Worm (Caenorhabditis elegans): ENCODE measurements around the gene C55C3.6.

C55C3.6 gene

ce11 chrIV:5665353-5665918 is 17.5 kb upstream of the C55C3.6 start:
- peak; percentile 81 for TF ChIP-seq nhr-85 (tag)
- TF ChIP-seq dpl-1 (GFP tag; optimal IDR thresholded peaks at IDR 0.05): peak; percentile 1 to 46 (median 27)
- TF ChIP-seq zip-4 (GFP tag; optimal IDR thresholded peaks at IDR 0.05): peak; percentile 42
- TF ChIP-seq aly-2 (tag; optimal IDR thresholded peaks at IDR 0.05): peak; percentile 12
- no peak for TF ChIP-seq nhr-84 (tag; optimal IDR thresholded peaks at IDR 0.05)
- no peak for TF ChIP-seq sox-4 (tag; optimal IDR thresholded peaks at IDR 0.05)
- peak; percentile 17 to 62 for TF ChIP-seq lsy-2 (tag; optimal IDR thresholded peaks at IDR 0.05)
- TF ChIP-seq isw-1 (GFP tag; IDR thresholded peaks at IDR 0.05): no peak
- peak; percentile 61 for TF ChIP-seq mep-1 (tag; optimal IDR thresholded peaks at IDR 0.05)
- TF ChIP-seq mab-9 (GFP tag; IDR thresholded peaks at IDR 0.05): no peak
- peak; percentile 8 for TF ChIP-seq nhr-237 (tag; optimal IDR thresholded peaks at IDR 0.05)
- TF ChIP-seq snpc-4 (tag; optimal IDR thresholded peaks at IDR 0.05): peak; percentile 35
- peak; percentile 36 for TF ChIP-seq swsn-7 (tag; optimal IDR thresholded peaks at IDR 0.05)
- peak; percentile 63 for TF ChIP-seq nhr-71 (tag; optimal IDR thresholded peaks at IDR 0.05)
- no peak for TF ChIP-seq unc-30 (tag; optimal IDR thresholded peaks at IDR 0.05)
- peak; percentile 53 for TF ChIP-seq blmp-1 (tag; optimal IDR thresholded peaks at IDR 0.05)
- no peak for TF ChIP-seq elt-2 (tag; optimal IDR thresholded peaks at IDR 0.05)
- TF ChIP-seq fkh-8 (tag; optimal IDR thresholded peaks at IDR 0.05): no peak
- TF ChIP-seq mef-2 (tag; optimal IDR thresholded peaks at IDR 0.05): no peak
- peak; percentile 33 for TF ChIP-seq rnt-1 (tag; optimal IDR thresholded peaks at IDR 0.05)
- TF ChIP-seq nhr-47 (tag; optimal IDR thresholded peaks at IDR 0.05): peak; percentile 5
- TF ChIP-seq ceh-90 (tag; optimal IDR thresholded peaks at IDR 0.05): no peak
- no peak for TF ChIP-seq unc-98 (GFP tag; IDR thresholded peaks at IDR 0.05)
- TF ChIP-seq mdl-1 (tag; optimal IDR thresholded peaks at IDR 0.05): peak in 1 of 2 experiments; percentile 54
- TF ChIP-seq ztf-4 (tag; optimal IDR thresholded peaks at IDR 0.05): no peak
- TF ChIP-seq pag-3 (tag; optimal IDR thresholded peaks at IDR 0.05; ENCODE audit: borderline replicate concordance, insufficient read depth): no peak
- TF ChIP-seq elt-3 (tag; optimal IDR thresholded peaks at IDR 0.05): peak in 2 of 6 experiments; percentile 29 to 66
- TF ChIP-seq snu-23 (GFP tag; optimal IDR thresholded peaks at IDR 0.05): peak; percentile 63
- TF ChIP-seq efl-1 (optimal IDR thresholded peaks at IDR 0.05): peak; percentile 14 to 46
- TF ChIP-seq efl-1 (GFP tag; optimal IDR thresholded peaks at IDR 0.05 in 1 of 2): peak in 1 of 2 experiments; percentile 5
- TF ChIP-seq unc-130 (tag; optimal IDR thresholded peaks at IDR 0.05): no peak
- peak; percentile 40 to 69 for TF ChIP-seq lin-35 (GFP tag; optimal IDR thresholded peaks at IDR 0.05)
- peak; percentile 49 for TF ChIP-seq nhr-20 (tag; optimal IDR thresholded peaks at IDR 0.05)
- peak; percentile 85 for TF ChIP-seq lin-14 (GFP tag; optimal IDR thresholded peaks at IDR 0.05)
- TF ChIP-seq C16A3.4 (tag; optimal IDR thresholded peaks at IDR 0.05): peak; percentile 11
- peak; percentile 5 for TF ChIP-seq ama-1 (optimal IDR thresholded peaks at IDR 0.05)
- TF ChIP-seq lir-3 (tag; optimal IDR thresholded peaks at IDR 0.05; ENCODE audit: poor library complexity): peak; percentile 8
- TF ChIP-seq ceh-82 (tag; optimal IDR thresholded peaks at IDR 0.05): peak in 1 of 3 experiments; percentile 12

ce11 chrIV:5666115-5667028 is 16.6 kb upstream of the C55C3.6 start:
- TF ChIP-seq vab-15 (tag; optimal IDR thresholded peaks at IDR 0.05) (no peak), elt-2 (tag; optimal IDR thresholded peaks at IDR 0.05) (peak; percentile 40), nhr-71 (tag; optimal IDR thresholded peaks at IDR 0.05) (peak; percentile 12)
